Worm (Caenorhabditis elegans) whole organism, early embryonic: ENCODE results near the gene C12D5.9.

ENCODE experiments used
- B0310.2 ChIP-seq: sonication (generic microtip); optimal IDR thresholded peaks from 2 replicates; lab custom pipeline; 2016; ENCODE audit warnings: mild to moderate bottlenecking, missing genetic modification characterization, missing compliant biosample characterization
- aly-1 ChIP-seq: sonication (generic microtip); optimal IDR thresholded peaks from 2 replicates; lab custom pipeline; 2016; ENCODE audit warnings: missing genetic modification characterization, missing compliant biosample characterization
- ama-1 ChIP-seq: fragments of 150-350 bp; optimal IDR thresholded peaks from 2 replicates; lab custom pipeline; 2014
- ets-7 ChIP-seq: sonication (generic microtip); optimal IDR thresholded peaks from 2 replicates; lab custom pipeline; 2016; ENCODE audit warnings: missing genotype, missing genetic modification characterization, missing compliant biosample characterization
- flt-1 ChIP-seq: fragments of 200-800 bp; sonication (Bioruptor generic); IDR thresholded peaks from 2 replicates; pipeline ENCODE4 v1.3.6; 2022; ENCODE audit warnings: missing genetic modification characterization, missing compliant biosample characterization
- scrt-1 ChIP-seq: fragments of 200-800 bp; sonication (Bioruptor generic); IDR thresholded peaks from 2 replicates; pipeline ENCODE4 v1.3.6; 2022; ENCODE audit warnings: missing genetic modification characterization, missing compliant biosample characterization

- TF ChIP-seq ets-7 (tag; lab: Kevin White, UChicago) (no peak), B0310.2 (tag; lab: Kevin White, UChicago) (no peak), aly-1 (no peak), ama-1 (no peak), flt-1 (no peak), scrt-1 (GFP tag; lab: Robert Waterston, UW) (no peak)
These were observed 8.4 kb downstream of the C12D5.9 start, which contains the start of gene cyp-33A1 for ce11 chrV:7681388-7681787.
